Worm (Caenorhabditis elegans): ENCODE results near the gene ser-2.

DNA sequence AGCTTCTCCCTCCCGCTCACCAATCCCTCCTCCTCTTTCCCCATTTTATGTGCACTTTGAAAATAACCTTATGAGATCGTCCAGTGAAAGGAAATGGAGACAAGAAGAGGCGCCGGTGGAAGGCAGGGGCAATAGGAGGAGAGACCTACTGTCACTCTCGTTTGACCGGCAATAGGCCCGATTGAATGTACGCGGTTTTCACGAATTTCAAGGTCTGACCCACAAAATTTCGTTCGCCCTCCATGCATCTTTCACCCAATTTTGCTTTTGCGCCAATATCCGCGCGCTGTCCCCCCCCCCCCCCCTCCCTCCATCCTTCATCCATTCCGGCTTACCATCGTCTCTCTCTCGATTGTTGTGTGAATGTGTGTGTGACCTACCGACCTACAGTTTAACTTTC lies 4.9 kb upstream of the ser-2 start:
- no peak for TF ChIP-seq ceh-43 (GFP tag; optimal IDR thresholded peaks at IDR 0.05)
- TF ChIP-seq cnd-1 (tag; optimal IDR thresholded peaks at IDR 0.05): no peak
